Fruit fly (Drosophila melanogaster): Measurements from ENCODE around the gene CG13384.

The CG13384 gene

DNA sequence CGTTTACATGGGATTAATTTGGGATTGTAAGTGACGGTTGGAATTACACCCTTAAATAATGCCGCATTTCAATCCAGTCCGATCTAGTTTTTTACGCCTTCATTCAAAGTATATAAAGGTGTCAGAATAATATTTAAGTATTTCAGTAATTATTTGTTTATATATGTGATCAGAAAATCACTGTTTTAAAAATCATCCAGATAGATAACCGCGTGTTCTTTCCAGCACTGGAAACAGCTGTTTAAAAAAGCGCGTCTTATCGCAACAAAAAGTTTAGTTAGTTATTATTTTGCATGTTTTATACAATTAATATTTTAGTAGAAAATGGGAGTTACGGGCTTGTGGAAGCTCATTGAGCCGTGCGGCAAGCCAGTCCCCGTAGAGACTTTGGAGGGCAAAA lies 53.8 kb downstream of the CG13384 start, which contains the start of gene mus201:
Gene mus201, plus strand, starts transcription at position 118 of the 400 bp plus-strand sequence.
- no peak for TF ChIP-seq EcR (GFP tag; optimal IDR thresholded peaks at IDR 0.05)
- TF ChIP-seq Dll (optimal IDR thresholded peaks at IDR 0.05): no peak
- TF ChIP-seq usp (GFP tag; optimal IDR thresholded peaks at IDR 0.05): no peak
- no peak for TF ChIP-seq pan (optimal IDR thresholded peaks at IDR 0.05)
- no peak for TF ChIP-seq psq (optimal IDR thresholded peaks at IDR 0.05)
- no peak for TF ChIP-seq CG8478 (optimal IDR thresholded peaks at IDR 0.05)

All from whole organism.